Fruit fly (Drosophila melanogaster): ENCODE results near the gene dpy.

Gene dpy

dm6 chr2L:4456539-4456994 lies 157.5 kb downstream of the dpy start, which contains the start of gene Gs1l:
Gene Gs1l (minus strand): TSS chr2L:4456807.
- TF ChIP-seq noc (tag; optimal IDR thresholded peaks at IDR 0.05) = no peak

DNA sequence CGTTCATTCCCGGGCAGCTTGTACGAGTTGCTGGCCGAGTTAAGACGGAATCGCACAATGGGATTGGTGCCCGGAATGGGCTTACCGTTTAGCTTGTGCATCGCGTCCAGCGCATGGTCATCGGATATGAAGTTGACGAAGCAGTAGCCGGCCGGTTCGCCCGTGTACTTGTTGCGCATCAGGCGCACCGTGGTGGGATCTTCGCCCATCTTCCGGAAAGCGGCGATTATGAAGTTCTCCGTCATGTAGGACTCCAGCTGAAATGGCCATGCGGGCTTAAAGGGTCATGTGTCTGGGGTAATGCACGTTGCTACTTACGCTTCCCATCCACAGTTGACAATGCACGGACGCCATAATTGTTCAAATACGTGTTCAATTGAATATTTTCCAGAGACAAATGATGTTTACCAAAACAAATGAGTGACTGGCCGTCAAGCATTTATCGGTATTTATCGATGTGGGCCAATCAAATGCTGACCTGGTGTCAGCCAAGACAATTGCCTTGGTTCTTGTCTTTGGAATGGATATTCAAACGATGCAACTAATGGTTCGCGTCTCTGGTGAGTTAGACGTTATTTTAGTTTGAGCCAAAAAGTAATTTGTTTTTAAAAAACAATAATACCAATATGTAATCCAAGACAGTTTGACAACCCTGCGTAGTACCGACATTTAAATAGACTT lies 160.0 kb downstream of the dpy start, which contains the start of the genes Secp43 and ND-B8:
Secp43 (minus strand) TSS at position 445 of the 681 bp plus-strand sequence.
ND-B8 (plus strand) TSS at position 618 of the 681 bp plus-strand sequence.
- TF ChIP-seq noc (tag; optimal IDR thresholded peaks at IDR 0.05) = no peak

DNA sequence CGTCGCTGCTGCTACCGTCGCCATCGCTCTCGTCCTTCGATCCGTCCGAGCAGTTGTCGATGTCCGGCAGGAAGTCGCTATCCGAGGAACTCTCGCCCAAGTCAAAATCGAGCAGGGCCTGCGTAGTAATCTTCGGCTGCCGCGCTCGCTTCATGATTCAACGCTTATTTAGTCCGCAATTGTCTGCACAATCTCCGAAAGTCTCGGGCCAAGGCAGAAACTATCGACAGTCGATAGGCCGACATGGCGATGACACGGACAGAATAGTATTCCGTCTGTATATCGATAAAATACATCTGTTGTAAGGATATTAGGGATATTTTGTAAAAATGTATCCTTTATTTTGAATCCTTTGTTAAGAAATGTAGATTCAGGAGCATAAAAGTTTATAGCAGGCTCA lies 161.3 kb downstream of the dpy start, which contains the start of gene CG15439:
CG15439 (minus strand) TSS at position 241 of the 400 bp plus-strand sequence.
- no peak for TF ChIP-seq noc (tag; optimal IDR thresholded peaks at IDR 0.05)

dm6 chr2L:4448582-4449016 lies 165.5 kb downstream of the dpy start, which contains the start of gene MFS18:
Gene MFS18 (minus strand): TSS chr2L:4448635.
- peak; percentile 91 for TF ChIP-seq noc (tag; optimal IDR thresholded peaks at IDR 0.05)

DNA sequence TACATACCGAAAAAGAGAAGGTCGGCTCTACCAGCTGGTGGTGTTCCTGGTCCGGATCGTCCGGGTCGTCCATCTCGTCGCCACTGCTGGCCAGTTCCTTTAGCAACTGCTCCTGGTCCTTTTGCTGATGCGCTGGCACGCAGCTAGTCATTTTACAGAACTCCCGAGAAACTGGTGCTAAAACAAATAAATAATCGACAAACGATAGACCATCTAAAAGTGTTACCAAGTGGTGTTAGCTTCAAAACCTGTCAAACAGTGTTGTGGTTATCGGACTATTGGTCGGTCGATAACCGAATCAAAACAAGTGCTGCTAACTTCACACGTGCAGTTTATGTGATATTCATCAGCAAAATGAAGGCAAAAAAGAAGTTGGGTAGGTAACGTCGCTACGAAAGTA lies 169.6 kb downstream of the dpy start, which contains the start of the genes morgue and Elp3:
morgue (minus strand) TSS at position 224 of the 400 bp plus-strand sequence.
Elp3 (plus strand) TSS at position 276 of the 400 bp plus-strand sequence.
- no peak for TF ChIP-seq noc (tag; optimal IDR thresholded peaks at IDR 0.05)

DNA sequence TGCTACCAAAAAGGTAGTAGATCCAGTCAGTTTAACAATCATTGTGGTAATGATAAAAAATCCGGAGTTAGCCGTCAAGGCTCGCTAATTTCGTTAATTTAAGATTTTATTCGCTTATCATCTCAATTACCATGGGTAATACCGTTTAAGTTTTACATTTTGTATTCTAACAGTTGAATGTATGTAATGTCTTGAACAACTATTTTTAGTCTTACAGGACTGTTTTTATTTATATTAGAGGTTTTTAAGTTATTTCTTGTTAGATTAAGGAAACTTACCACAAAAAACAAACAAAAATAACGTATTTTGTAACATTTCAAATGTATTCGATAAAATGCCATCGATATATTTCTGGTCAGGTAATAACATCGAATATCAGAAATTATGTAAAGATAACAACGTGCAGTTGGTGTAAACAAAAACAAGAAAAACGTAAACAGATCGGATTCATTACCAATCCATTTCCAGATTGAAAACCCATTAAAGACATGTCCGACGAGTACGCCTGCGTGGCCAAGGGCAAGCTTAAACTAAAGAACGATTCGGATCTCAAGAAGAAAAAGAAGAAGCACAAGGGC lies 172.0 kb downstream of the dpy start, which contains the start of the genes Sfp24F and CG15432:
Sfp24F (minus strand) TSS at position 51 of the 578 bp plus-strand sequence.
CG15432 (plus strand) TSS at position 311 of the 578 bp plus-strand sequence.
- no peak for TF ChIP-seq noc (tag; optimal IDR thresholded peaks at IDR 0.05)

- TF ChIP-seq noc (tag; optimal IDR thresholded peaks at IDR 0.05) = no peak
These were observed 173.0 kb downstream of the dpy start, which contains the start of gene CG15431 for dm6 chr2L:4440881-4441737. Gene CG15431 (minus strand): TSS chr2L:4441282.

DNA sequence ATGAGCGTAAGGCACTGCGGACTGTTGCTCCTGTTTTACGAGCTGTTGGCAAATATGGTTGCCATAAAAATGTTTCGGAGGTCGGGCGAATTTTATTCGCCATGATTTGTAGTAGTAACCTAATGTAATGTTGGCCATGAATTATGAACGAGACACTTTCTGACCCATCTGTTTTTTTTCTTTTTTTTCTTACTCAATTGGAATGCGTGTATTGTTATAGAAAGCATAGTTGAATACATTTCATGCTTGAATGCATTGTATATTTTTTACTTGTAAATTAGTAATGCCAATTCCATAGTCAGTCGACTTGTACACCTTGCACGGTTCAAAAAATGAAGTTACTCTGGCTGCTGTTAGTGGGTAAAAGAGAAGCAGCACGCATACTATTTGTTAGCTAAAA lies 176.6 kb downstream of the dpy start, which contains the start of gene CG43056:
CG43056 (plus strand) TSS at position 301 of the 400 bp plus-strand sequence.
- TF ChIP-seq noc (tag; optimal IDR thresholded peaks at IDR 0.05) = no peak

DNA sequence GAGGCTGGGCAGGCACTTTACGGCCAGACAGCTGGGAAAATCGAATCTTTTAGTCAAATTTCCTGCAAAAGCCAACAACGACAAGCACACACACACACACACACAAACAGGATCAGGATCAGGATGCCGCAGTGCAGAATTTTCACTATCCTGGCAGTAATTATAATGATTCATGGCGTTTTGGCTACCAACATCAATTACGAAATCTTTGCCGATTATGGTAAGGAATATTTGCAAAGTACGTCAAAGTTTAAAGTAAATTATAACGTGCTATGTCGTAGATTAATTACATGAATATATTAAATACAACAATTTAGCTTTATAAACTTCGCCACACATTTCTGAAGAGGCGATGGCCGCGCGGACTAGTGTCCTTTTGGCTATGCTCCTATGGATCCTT lies 180.5 kb downstream of the dpy start, which contains the start of the genes CG34177 and CG34178:
CG34177 (plus strand) TSS at position 301 of the 400 bp plus-strand sequence.
CG34178 (plus strand) TSS at position 301 of the 400 bp plus-strand sequence.
- no peak for TF ChIP-seq noc (tag; optimal IDR thresholded peaks at IDR 0.05)

Data from whole organism, larva.